Worm (Caenorhabditis elegans): ENCODE results near the gene lido-12.
A peak's percentile ranks its signal among the peaks of the same experiment; 100 is the strongest.

The lido-12 gene

ce11 chrII:2985935-2986498 lies 19.6 kb upstream of the lido-12 start:
- TF ChIP-seq scrt-1 (GFP tag; IDR thresholded peaks at IDR 0.05) (no peak), pes-1 (GFP tag; IDR thresholded peaks at IDR 0.05) (no peak), ama-1 (optimal IDR thresholded peaks at IDR 0.05) (no peak), B0310.2 (tag; optimal IDR thresholded peaks at IDR 0.05) (no peak), aly-1 (tag; optimal IDR thresholded peaks at IDR 0.05) (no peak), hmg-4 (GFP tag; optimal IDR thresholded peaks at IDR 0.05) (no peak), F13C5.2 (tag; optimal IDR thresholded peaks at IDR 0.05) (no peak), tbx-37 (GFP tag; conservative IDR thresholded peaks at IDR 0.05) (no peak), tra-4 (tag; optimal IDR thresholded peaks at IDR 0.05) (no peak), ceh-13 (GFP tag; optimal IDR thresholded peaks at IDR 0.05) (no peak), flt-1 (GFP tag; IDR thresholded peaks at IDR 0.05) (no peak), tbx-11 (GFP tag; IDR thresholded peaks at IDR 0.05) (no peak), ets-7 (tag; optimal IDR thresholded peaks at IDR 0.05) (no peak), hnd-1 (tag; optimal IDR thresholded peaks at IDR 0.05) (no peak), hmbx-1 (tag; optimal IDR thresholded peaks at IDR 0.05) (no peak), sea-1 (GFP tag; conservative IDR thresholded peaks at IDR 0.05) (no peak), ceh-36 (tag; optimal IDR thresholded peaks at IDR 0.05) (no peak)

ce11 chrII:2987122-2987556 lies 18.5 kb upstream of the lido-12 start:
- no peak for TF ChIP-seq hnd-1 (tag; optimal IDR thresholded peaks at IDR 0.05)
- TF ChIP-seq hmg-4 (GFP tag; optimal IDR thresholded peaks at IDR 0.05), result no peak
- TF ChIP-seq ceh-13 (GFP tag; optimal IDR thresholded peaks at IDR 0.05), result no peak
- no peak for TF ChIP-seq F13C5.2 (tag; optimal IDR thresholded peaks at IDR 0.05)
- no peak for TF ChIP-seq tra-4 (tag; optimal IDR thresholded peaks at IDR 0.05)
- TF ChIP-seq scrt-1 (GFP tag; IDR thresholded peaks at IDR 0.05), result no peak
- no peak for TF ChIP-seq ama-1 (optimal IDR thresholded peaks at IDR 0.05)
- no peak for TF ChIP-seq flt-1 (GFP tag; IDR thresholded peaks at IDR 0.05)
- TF ChIP-seq ceh-36 (tag; optimal IDR thresholded peaks at IDR 0.05), result no peak
- TF ChIP-seq sea-1 (GFP tag; conservative IDR thresholded peaks at IDR 0.05), result no peak
- TF ChIP-seq B0310.2 (tag; optimal IDR thresholded peaks at IDR 0.05), result no peak
- TF ChIP-seq tbx-37 (GFP tag; conservative IDR thresholded peaks at IDR 0.05), result no peak

ce11 chrII:2987854-2988350 lies 17.7 kb upstream of the lido-12 start, which contains the start of gene lido-7:
Gene lido-7, plus strand, starts transcription at chrII:2988300.
- TF ChIP-seq tra-4 (tag; optimal IDR thresholded peaks at IDR 0.05) (no peak), tbx-11 (GFP tag; IDR thresholded peaks at IDR 0.05) (no peak), ceh-13 (GFP tag; optimal IDR thresholded peaks at IDR 0.05) (no peak), hnd-1 (tag; optimal IDR thresholded peaks at IDR 0.05) (no peak), scrt-1 (GFP tag; IDR thresholded peaks at IDR 0.05) (no peak), aly-1 (tag; optimal IDR thresholded peaks at IDR 0.05) (no peak), pes-1 (GFP tag; IDR thresholded peaks at IDR 0.05) (no peak), ama-1 (optimal IDR thresholded peaks at IDR 0.05) (no peak)

- peak; percentile 39 for TF ChIP-seq ceh-36 (tag; optimal IDR thresholded peaks at IDR 0.05)
These were observed 16.5 kb upstream of the lido-12 start for ce11 chrII:2989076-2989475.

DNA sequence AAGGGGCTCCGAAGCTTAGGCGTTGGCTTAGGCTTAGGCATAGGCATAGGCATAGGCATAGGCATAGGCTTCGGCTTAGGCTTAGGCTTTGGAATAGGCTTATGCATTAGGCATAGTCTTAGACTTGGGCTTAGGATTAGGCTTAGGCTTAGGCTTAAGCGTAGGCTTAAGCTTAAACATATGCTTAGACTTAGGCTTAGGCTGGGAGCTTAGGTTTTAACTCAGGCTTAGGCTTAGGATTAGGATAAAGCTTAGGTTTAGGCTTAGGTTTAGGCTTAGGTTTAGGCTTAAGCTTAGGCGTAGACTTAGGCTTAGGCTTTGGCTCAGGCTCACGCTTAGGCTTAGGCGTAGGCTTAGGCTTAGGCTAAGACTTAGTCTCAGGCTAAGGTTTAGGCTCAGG lies 15.5 kb upstream of the lido-12 start:
- TF ChIP-seq F13C5.2 (tag; optimal IDR thresholded peaks at IDR 0.05) (no peak), ama-1 (optimal IDR thresholded peaks at IDR 0.05) (no peak), ceh-13 (GFP tag; optimal IDR thresholded peaks at IDR 0.05) (no peak), tbx-37 (GFP tag; conservative IDR thresholded peaks at IDR 0.05) (no peak), ceh-36 (tag; optimal IDR thresholded peaks at IDR 0.05) (peak; percentile 87)

DNA sequence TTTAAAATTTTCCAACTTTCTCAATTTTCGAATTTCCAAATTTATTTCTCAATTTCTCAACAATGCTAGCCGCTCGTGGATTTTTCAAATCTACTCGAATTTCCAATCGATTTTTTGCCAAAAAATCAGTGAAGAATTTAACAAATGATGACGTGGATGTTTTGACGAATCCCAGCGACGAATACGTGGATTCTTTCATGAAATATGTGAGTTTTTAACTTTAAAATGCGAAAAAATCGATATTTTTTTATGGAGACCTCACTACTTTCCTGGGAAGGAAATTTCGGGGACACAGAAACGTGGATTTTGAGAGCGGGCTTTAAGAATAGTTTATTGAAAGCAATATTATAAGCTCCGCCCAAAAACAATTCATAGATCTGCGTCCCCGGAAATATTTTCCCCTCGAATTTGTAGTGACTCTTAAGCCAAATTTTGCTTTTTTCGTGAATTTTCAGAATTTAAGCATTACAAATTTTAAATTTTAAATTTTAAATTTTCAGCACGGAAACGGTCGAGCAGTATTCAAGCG lies 14.0 kb upstream of the lido-12 start, which contains the start of gene K08A2.2:
TSS of gene K08A2.2 (plus strand) at position 51 of the 529 bp plus-strand sequence.
- TF ChIP-seq ets-7 (tag; optimal IDR thresholded peaks at IDR 0.05) (no peak), scrt-1 (GFP tag; IDR thresholded peaks at IDR 0.05) (no peak), tbx-37 (GFP tag; conservative IDR thresholded peaks at IDR 0.05) (no peak), hmg-4 (GFP tag; optimal IDR thresholded peaks at IDR 0.05) (no peak), tra-4 (tag; optimal IDR thresholded peaks at IDR 0.05) (no peak), pes-1 (GFP tag; IDR thresholded peaks at IDR 0.05) (peak; percentile 62), aly-1 (tag; optimal IDR thresholded peaks at IDR 0.05) (no peak)

- TF ChIP-seq ceh-13 (GFP tag; optimal IDR thresholded peaks at IDR 0.05) (no peak), scrt-1 (GFP tag; IDR thresholded peaks at IDR 0.05) (no peak), hmg-4 (GFP tag; optimal IDR thresholded peaks at IDR 0.05) (no peak), pes-1 (GFP tag; IDR thresholded peaks at IDR 0.05) (no peak), ets-7 (tag; optimal IDR thresholded peaks at IDR 0.05) (no peak), flt-1 (GFP tag; IDR thresholded peaks at IDR 0.05) (no peak), sea-1 (GFP tag; conservative IDR thresholded peaks at IDR 0.05) (no peak), F13C5.2 (tag; optimal IDR thresholded peaks at IDR 0.05) (no peak), hmbx-1 (tag; optimal IDR thresholded peaks at IDR 0.05) (no peak), ama-1 (optimal IDR thresholded peaks at IDR 0.05) (no peak), tbx-11 (GFP tag; IDR thresholded peaks at IDR 0.05) (no peak), aly-1 (tag; optimal IDR thresholded peaks at IDR 0.05) (no peak), hnd-1 (tag; optimal IDR thresholded peaks at IDR 0.05) (no peak), tbx-37 (GFP tag; conservative IDR thresholded peaks at IDR 0.05) (no peak)
These were observed 13.3 kb upstream of the lido-12 start for ce11 chrII:2992300-2992699.
